Worm (Caenorhabditis elegans): ENCODE data around the gene C08F8.6.

Gene C08F8.6

DNA sequence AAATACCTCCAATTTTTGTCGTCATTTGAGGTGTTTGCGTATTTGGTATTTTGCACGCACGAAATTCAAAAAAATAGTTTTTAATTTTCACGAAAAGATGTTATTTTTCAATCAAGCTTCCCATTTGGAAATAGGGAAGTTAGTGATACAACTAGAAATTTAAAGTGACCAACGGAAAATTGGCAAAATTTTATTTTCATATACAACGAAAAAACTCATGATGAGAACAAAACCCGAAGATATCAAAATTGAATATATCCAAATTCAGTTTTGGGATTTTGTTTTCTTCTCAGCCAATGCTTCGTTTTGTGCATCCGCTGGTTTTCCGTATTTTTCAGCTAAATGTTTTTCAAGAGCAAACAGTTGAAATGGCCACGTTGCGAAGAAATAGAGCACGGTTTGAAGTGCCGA, 18.8 kb downstream of the C08F8.6 start:
- TF ChIP-seq B0019.2 (GFP tag; conservative IDR thresholded peaks at IDR 0.05) (no peak), attf-6 (GFP tag; IDR thresholded peaks at IDR 0.05) (peak; percentile 78; the same call in 1 of the 2 replicates), ceh-40 (GFP tag; IDR thresholded peaks at IDR 0.05) (0 out of 2 replicates have a peak, but pooled peaks have one; percentile 14), chd-7 (tag; optimal IDR thresholded peaks at IDR 0.05) (peak; percentile 63), ceh-100 (GFP tag; IDR thresholded peaks at IDR 0.05) (peak; percentile 20; the same call in 1 of the 2 replicates), nhr-179 (tag; optimal IDR thresholded peaks at IDR 0.05) (no peak), madf-3 (GFP tag; IDR thresholded peaks at IDR 0.05) (0 out of 2 replicates have a peak, but pooled peaks have one; percentile 38), hrde-1 (tag; optimal IDR thresholded peaks at IDR 0.05; ENCODE audit: borderline replicate concordance) (peak; percentile 89), snpc-3.4 (tag; optimal IDR thresholded peaks at IDR 0.05) (peak; percentile 53), T26A5.8 (tag; optimal IDR thresholded peaks at IDR 0.05) (peak; percentile 59), snpc-1.1 (tag; optimal IDR thresholded peaks at IDR 0.05; ENCODE audit: insufficient read depth) (peak; percentile 28), mcd-1 (GFP tag; IDR thresholded peaks at IDR 0.05) (no peak), ekl-4 (GFP tag; IDR thresholded peaks at IDR 0.05) (peak; percentile 72), B0035.1 (tag; optimal IDR thresholded peaks at IDR 0.05) (peak; percentile 61), fkh-3 (tag; optimal IDR thresholded peaks at IDR 0.05) (peak; percentile 57), pha-4 (tag; optimal IDR thresholded peaks at IDR 0.05) (no peak), ztf-28 (GFP tag; IDR thresholded peaks at IDR 0.05) (no peak), dpff-1 (tag; optimal IDR thresholded peaks at IDR 0.05) (peak; percentile 91), F10E7.11 (tag; optimal IDR thresholded peaks at IDR 0.05) (peak; percentile 91), dox-1 (GFP tag; IDR thresholded peaks at IDR 0.05) (no peak), F22D6.2 (tag; optimal IDR thresholded peaks at IDR 0.05) (no peak), repo-1 (tag; optimal IDR thresholded peaks at IDR 0.05) (peak; percentile 78), Y79H2A.3 (GFP tag; conservative IDR thresholded peaks at IDR 0.05) (0 out of 2 replicates have a peak, but pooled peaks have one; percentile 39), nhr-90 (tag; optimal IDR thresholded peaks at IDR 0.05) (peak; percentile 24), snpc-1.3 (tag; optimal IDR thresholded peaks at IDR 0.05; ENCODE audit: insufficient read depth) (peak; percentile 26), ztf-26 (tag; optimal IDR thresholded peaks at IDR 0.05) (peak; percentile 2), cebp-1 (GFP tag; IDR thresholded peaks at IDR 0.05) (no peak), cebp-1 (tag; optimal IDR thresholded peaks at IDR 0.05) (peak; percentile 28), sptf-2 (GFP tag; optimal IDR thresholded peaks at IDR 0.05) (no peak), athp-1 (tag; optimal IDR thresholded peaks at IDR 0.05) (peak; percentile 61), F33H1.4 (GFP tag; IDR thresholded peaks at IDR 0.05) (peak; percentile 32), atf-7 (tag; optimal IDR thresholded peaks at IDR 0.05) (peak; percentile 46), nfya-2 (GFP tag; IDR thresholded peaks at IDR 0.05) (peak; percentile 73; the same call in 1 of the 2 replicates), F52B5.7 (tag; optimal IDR thresholded peaks at IDR 0.05) (peak; percentile 84), T07F8.4 (tag; optimal IDR thresholded peaks at IDR 0.05) (no peak), ztf-25 (GFP tag; IDR thresholded peaks at IDR 0.05) (no peak), zim-3 (tag; optimal IDR thresholded peaks at IDR 0.05) (peak; percentile 75), lin-40 (tag; optimal IDR thresholded peaks at IDR 0.05) (no peak), F49E8.2 (tag; optimal IDR thresholded peaks at IDR 0.05; ENCODE audit: insufficient read depth) (peak; percentile 94), ama-1 (optimal IDR thresholded peaks at IDR 0.05) (no peak), ama-1 (GFP tag; optimal IDR thresholded peaks at IDR 0.05) (peak in 1 of 2 experiments; percentile 63), attf-5 (GFP tag; optimal IDR thresholded peaks at IDR 0.05) (peak; percentile 17), nfyb-1 (GFP tag; IDR thresholded peaks at IDR 0.05) (peak; percentile 21; the same call in 1 of the 2 replicates), Y95B8A.8 (GFP tag; IDR thresholded peaks at IDR 0.05) (0 out of 2 replicates have a peak, but pooled peaks have one; percentile 50), lin-35 (GFP tag; optimal IDR thresholded peaks at IDR 0.05) (peak in 1 of 3 experiments; percentile 47), tbp1 (GFP tag; optimal IDR thresholded peaks at IDR 0.05) (peak; percentile 42), him-1 (tag; optimal IDR thresholded peaks at IDR 0.05) (peak; percentile 64), B0336.3 (GFP tag; IDR thresholded peaks at IDR 0.05) (peak; percentile 53; the same call in 1 of the 2 replicates)

Measured in whole organism, young adult.